Fruit fly (Drosophila melanogaster) whole organism, embryonic: ENCODE data around the gene Rim2.

Experiments used
- Atf3 ChIP-seq: fragments of 200-800 bp; sonication (Bioruptor generic); optimal IDR thresholded peaks from 3 replicates; lab custom pipeline; 2016; ENCODE audit warnings: missing biosample characterization, missing genetic modification characterization
- CG10462 ChIP-seq: fragments of 200-800 bp; sonication (Bioruptor generic); optimal IDR thresholded peaks from 2 replicates; lab custom pipeline; 2016; ENCODE audit warnings: missing biosample characterization, missing genetic modification characterization
- CG11456 ChIP-seq: fragments of 200-800 bp; sonication (Bioruptor generic); IDR thresholded peaks from 3 replicates; pipeline ENCODE4 v1.3.6; 2022; ENCODE audit warnings: missing biosample characterization, missing genetic modification characterization
- CG12236 ChIP-seq: fragments of 200-800 bp; sonication (Bioruptor generic); optimal IDR thresholded peaks from 2 replicates; lab custom pipeline; 2016; ENCODE audit warnings: missing biosample characterization, missing genetic modification characterization
- CG13123 ChIP-seq: fragments of 200-800 bp; sonication (Bioruptor generic); optimal IDR thresholded peaks from 2 replicates; lab custom pipeline; 2016; ENCODE audit warnings: missing biosample characterization, missing genetic modification characterization
- CG15601 ChIP-seq: fragments of 200-800 bp; sonication (Bioruptor generic); optimal IDR thresholded peaks from 3 replicates; lab custom pipeline; 2019; ENCODE audit warnings: missing biosample characterization, mild to moderate bottlenecking, missing genetic modification characterization, moderate library complexity
- CG16863 ChIP-seq: fragments of 200-800 bp; sonication (Bioruptor generic); optimal IDR thresholded peaks from 3 replicates; lab custom pipeline; 2016; ENCODE audit warnings: missing biosample characterization, missing genetic modification characterization
- CG17568 ChIP-seq: fragments of 200-800 bp; sonication (Bioruptor generic); optimal IDR thresholded peaks from 2 replicates; lab custom pipeline; 2018; ENCODE audit warnings: missing biosample characterization, mild to moderate bottlenecking, missing genetic modification characterization, moderate library complexity
- CG18476 ChIP-seq: fragments of 200-800 bp; sonication (Bioruptor generic); optimal IDR thresholded peaks from 2 replicates; lab custom pipeline; 2016; ENCODE audit warnings: missing biosample characterization, mild to moderate bottlenecking, missing genetic modification characterization
- CG18599 ChIP-seq: fragments of 200-800 bp; sonication (Bioruptor generic); optimal IDR thresholded peaks from 3 replicates; lab custom pipeline; 2017; ENCODE audit warnings: missing biosample characterization, missing genetic modification characterization, mild to moderate bottlenecking, moderate library complexity, missing genetic modification reagents
- CG2116 ChIP-seq: fragments of 200-800 bp; sonication (Bioruptor generic); optimal IDR thresholded peaks from 3 replicates; lab custom pipeline; 2018; ENCODE audit warnings: missing biosample characterization, mild to moderate bottlenecking, missing genetic modification characterization
- CG3163 ChIP-seq: fragments of 200-800 bp; sonication (Bioruptor generic); optimal IDR thresholded peaks from 3 replicates; lab custom pipeline; 2016; ENCODE audit warnings: missing biosample characterization, missing genetic modification characterization
- CG4730 ChIP-seq: fragments of 200-800 bp; sonication (Bioruptor generic); IDR thresholded peaks from 2 replicates; pipeline ENCODE4 v1.3.6; 2022; ENCODE audit warnings: missing biosample characterization, missing genetic modification characterization
- CG6654 ChIP-seq: fragments of 200-800 bp; sonication (Bioruptor generic); optimal IDR thresholded peaks from 2 replicates; lab custom pipeline; 2017; ENCODE audit warnings: missing biosample characterization, mild to moderate bottlenecking, missing genetic modification characterization
- CG7372 ChIP-seq: fragments of 200-800 bp; sonication (Bioruptor generic); IDR thresholded peaks from 2 replicates; pipeline ENCODE4 v1.3.6; 2022; ENCODE audit warnings: missing biosample characterization, missing genetic modification characterization
- CG7745 ChIP-seq: fragments of 200-800 bp; sonication (Bioruptor generic); optimal IDR thresholded peaks from 2 replicates; lab custom pipeline; 2018; ENCODE audit warnings: missing biosample characterization, mild to moderate bottlenecking, missing genetic modification characterization, moderate library complexity
- CG8944 ChIP-seq: fragments of 200-800 bp; sonication (Bioruptor generic); optimal IDR thresholded peaks from 3 replicates; lab custom pipeline; 2016; ENCODE audit warnings: missing biosample characterization, missing genetic modification characterization
- Chrac-16 ChIP-seq: fragments of 200-800 bp; sonication (Bioruptor generic); optimal IDR thresholded peaks from 3 replicates; lab custom pipeline; 2016; ENCODE audit warnings: missing biosample characterization, missing genetic modification characterization
- D19A ChIP-seq: fragments of 200-800 bp; optimal IDR thresholded peaks from 3 replicates; lab custom pipeline; 2019; ENCODE audit warnings: missing biosample characterization, mild to moderate bottlenecking, missing genetic modification characterization, moderate library complexity
- H2.0 ChIP-seq: fragments of 200-800 bp; sonication (Bioruptor generic); IDR thresholded peaks from 2 replicates; pipeline ENCODE4 v1.3.6; 2022; ENCODE audit warnings: missing biosample characterization, missing genetic modification characterization
- HLHmδ ChIP-seq: fragments of 200-800 bp; sonication (Bioruptor generic); optimal IDR thresholded peaks from 2 replicates; lab custom pipeline; 2018; ENCODE audit warnings: missing biosample characterization, mild to moderate bottlenecking, missing genetic modification characterization, moderate library complexity
- Hsf ChIP-seq: fragments of 200-800 bp; sonication (Bioruptor generic); optimal IDR thresholded peaks from 3 replicates; lab custom pipeline; 2016; ENCODE audit warnings: missing biosample characterization, missing genetic modification characterization
- MTF-1 ChIP-seq: fragments of 200-800 bp; sonication (Bioruptor generic); optimal IDR thresholded peaks from 2 replicates; lab custom pipeline; 2018; ENCODE audit warnings: missing biosample characterization, mild to moderate bottlenecking, missing genetic modification characterization, borderline replicate concordance
- Oaz ChIP-seq: fragments of 200-800 bp; sonication (Bioruptor generic); IDR thresholded peaks from 2 replicates; pipeline ENCODE4 v1.3.6; 2022; ENCODE audit warnings: missing biosample characterization, missing genetic modification characterization
- Optix ChIP-seq: fragments of 200-800 bp; sonication (Bioruptor generic); IDR thresholded peaks from 3 replicates; pipeline ENCODE4 v1.3.6; 2022; ENCODE audit warnings: missing biosample characterization, missing genetic modification characterization
- Rfx ChIP-seq: fragments of 200-800 bp; sonication (Bioruptor generic); IDR thresholded peaks from 2 replicates; pipeline ENCODE4 v1.3.6; 2022; ENCODE audit warnings: missing biosample characterization, missing genetic modification characterization
- Sin3A ChIP-seq: fragments of >200 bp; optimal IDR thresholded peaks from 2 replicates; lab custom pipeline; 2018
- Usf ChIP-seq: fragments of 200-800 bp; sonication (Bioruptor generic); optimal IDR thresholded peaks from 2 replicates; lab custom pipeline; 2017; ENCODE audit warnings: missing genotype, missing biosample characterization, missing genetic modification characterization
- Xbp1 ChIP-seq: fragments of 200-800 bp; sonication (Bioruptor generic); optimal IDR thresholded peaks from 3 replicates; lab custom pipeline; 2016; ENCODE audit warnings: missing biosample characterization, mild to moderate bottlenecking, missing genetic modification characterization
- YL-1 ChIP-seq: fragments of 200-800 bp; sonication (Bioruptor generic); optimal IDR thresholded peaks from 3 replicates; lab custom pipeline; 2017; ENCODE audit warnings: missing biosample characterization, mild to moderate bottlenecking, missing genetic modification characterization
- abd-A ChIP-seq: fragments of 200-800 bp; sonication (Bioruptor generic); optimal IDR thresholded peaks from 3 replicates; lab custom pipeline; 2019; ENCODE audit warnings: missing biosample characterization, mild to moderate bottlenecking, missing genetic modification characterization, moderate library complexity
- amos ChIP-seq: fragments of 200-800 bp; sonication (Bioruptor generic); IDR thresholded peaks from 2 replicates; pipeline ENCODE4 v1.3.6; 2022; ENCODE audit warnings: missing biosample characterization, missing genetic modification characterization; ENCODE audit not compliant: partially characterized antibody
- aop ChIP-seq: fragments of 200-800 bp; sonication (Bioruptor generic); IDR thresholded peaks from 2 replicates; pipeline ENCODE4 v1.3.6; 2022; ENCODE audit warnings: missing biosample characterization, missing genetic modification characterization
- az2 ChIP-seq: fragments of 200-800 bp; sonication (Bioruptor generic); optimal IDR thresholded peaks from 3 replicates; lab custom pipeline; 2016; ENCODE audit warnings: missing biosample characterization, missing genetic modification characterization
- dm ChIP-seq: fragments of 200-800 bp; sonication (Bioruptor generic); optimal IDR thresholded peaks from 3 replicates; lab custom pipeline; 2016; ENCODE audit warnings: missing biosample characterization, missing genetic modification characterization
- dmrt11E ChIP-seq: fragments of 200-800 bp; sonication (Bioruptor generic); optimal IDR thresholded peaks from 3 replicates; lab custom pipeline; 2018; ENCODE audit warnings: missing biosample characterization, mild to moderate bottlenecking, missing genetic modification characterization, moderate library complexity
- dpn ChIP-seq, 2 experiments: fragments of 200-800 bp; sonication (Bioruptor generic); optimal IDR thresholded peaks; 3 replicates each; lab custom pipeline; 2016; ENCODE audit warnings: missing biosample characterization in 2 of 2, missing genetic modification characterization in 2 of 2
- emc ChIP-seq: fragments of 200-800 bp; sonication (Bioruptor generic); optimal IDR thresholded peaks from 2 replicates; lab custom pipeline; 2016; ENCODE audit warnings: missing biosample characterization, missing genetic modification characterization
- esg ChIP-seq: fragments of 200-800 bp; sonication (Bioruptor generic); conservative IDR thresholded peaks from 2 replicates; pipeline ENCODE4 v1.3.6; 2022; ENCODE audit warnings: missing biosample characterization, missing genetic modification characterization
- hb ChIP-seq: fragments of 200-800 bp; sonication (Bioruptor generic); IDR thresholded peaks from 3 replicates; pipeline ENCODE4 v1.3.6; 2022; ENCODE audit warnings: missing biosample characterization, missing genetic modification characterization; ENCODE audit not compliant: partially characterized antibody
- her ChIP-seq: fragments of 200-800 bp; sonication (Bioruptor generic); optimal IDR thresholded peaks from 2 replicates; lab custom pipeline; 2016; ENCODE audit warnings: missing biosample characterization, missing genetic modification characterization
- jumu ChIP-seq: fragments of 200-800 bp; sonication (Bioruptor generic); optimal IDR thresholded peaks from 3 replicates; lab custom pipeline; 2016; ENCODE audit warnings: missing biosample characterization, missing genetic modification characterization
- ken ChIP-seq: fragments of 200-800 bp; sonication (Bioruptor generic); IDR thresholded peaks from 3 replicates; pipeline ENCODE4 v1.3.6; 2022; ENCODE audit warnings: missing biosample characterization, missing genetic modification characterization
- nmo ChIP-seq: fragments of 200-800 bp; sonication (Bioruptor generic); optimal IDR thresholded peaks from 2 replicates; lab custom pipeline; 2018; ENCODE audit warnings: missing biosample characterization, mild to moderate bottlenecking, missing genetic modification characterization, moderate library complexity
- oc ChIP-seq: fragments of 200-800 bp; sonication (Bioruptor generic); optimal IDR thresholded peaks from 2 replicates; lab custom pipeline; 2018; ENCODE audit warnings: missing biosample characterization, mild to moderate bottlenecking, missing genetic modification characterization, moderate library complexity
- pita ChIP-seq: fragments of 200-800 bp; sonication (Bioruptor generic); optimal IDR thresholded peaks from 2 replicates; lab custom pipeline; 2017; ENCODE audit warnings: missing biosample characterization, mild to moderate bottlenecking, missing genetic modification characterization
- sob ChIP-seq: fragments of 200-800 bp; sonication (Bioruptor generic); IDR thresholded peaks from 2 replicates; pipeline ENCODE4 v1.3.6; 2022; ENCODE audit warnings: missing biosample characterization, missing genetic modification characterization
- stwl ChIP-seq: fragments of 200-800 bp; sonication (Bioruptor generic); optimal IDR thresholded peaks from 3 replicates; lab custom pipeline; 2018; ENCODE audit warnings: missing biosample characterization, mild to moderate bottlenecking, missing genetic modification characterization, moderate library complexity
- zen ChIP-seq: fragments of 200-800 bp; sonication (Bioruptor generic); optimal IDR thresholded peaks from 3 replicates; lab custom pipeline; 2018; ENCODE audit warnings: missing biosample characterization, mild to moderate bottlenecking, missing genetic modification characterization, moderate library complexity

Gene Rim2

DNA sequence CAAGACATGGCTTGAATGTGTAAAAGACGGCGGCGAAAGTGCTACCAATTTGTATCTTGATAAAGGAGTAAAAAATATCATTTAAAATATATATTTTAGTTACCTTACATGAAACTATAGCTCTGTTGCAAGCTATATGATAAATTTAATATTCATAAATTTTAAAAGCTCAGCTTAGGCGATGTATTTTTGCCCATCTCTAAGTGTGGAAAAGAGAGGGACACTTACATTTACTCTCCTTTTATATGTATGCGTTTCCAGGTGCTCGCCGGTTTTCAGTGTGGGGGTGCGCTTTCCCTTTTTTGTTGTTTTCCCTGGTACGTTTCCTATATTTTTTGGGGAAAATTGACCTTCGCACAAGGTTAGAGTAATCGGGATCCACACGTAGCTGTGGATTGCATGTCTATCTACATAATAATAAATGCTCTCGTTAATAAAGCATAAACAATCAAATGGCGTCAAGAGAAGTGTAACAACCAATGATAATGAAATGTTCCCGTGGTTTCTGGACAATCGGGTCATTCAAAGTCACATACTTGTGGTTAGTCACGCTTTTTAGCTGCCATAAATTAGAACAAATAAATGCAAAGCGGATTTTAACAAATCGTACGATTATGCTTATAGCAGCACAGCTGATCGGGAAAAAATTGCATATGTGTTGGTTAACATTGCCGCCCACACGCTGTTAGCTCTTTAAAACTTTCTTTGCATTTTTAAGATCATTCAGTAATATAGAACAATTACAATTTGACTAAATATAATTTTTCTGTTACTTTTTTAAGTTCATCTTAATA, 3.8 kb upstream of the Rim2 start (continued):
- TF ChIP-seq Atf3 (GFP tag; lab: Kevin White, UChicago) (peak; percentile 81), Optix (GFP tag; lab: Robert Waterston, UW) (peak; percentile 94), zen (tag; lab: Kevin White, UChicago) (peak; percentile 78), Oaz (GFP tag; lab: Robert Waterston, UW) (peak; percentile 96), CG18476 (GFP tag; lab: Kevin White, UChicago) (peak; percentile 94), amos (peak; percentile 72; the same call in 1 of the 2 replicates), pita (GFP tag; lab: Kevin White, UChicago) (no peak), CG12236 (peak; percentile 69), Rfx (GFP tag; lab: Robert Waterston, UW) (peak; percentile 98), hb (GFP tag; lab: Robert Waterston, UW) (peak; percentile 80), dpn (GFP tag; optimal IDR thresholded peaks at IDR 0.05; lab: Kevin White, UChicago) (peak; percentile 79 to 98), H2.0 (GFP tag; lab: Robert Waterston, UW) (peak; percentile 94), her (GFP tag; lab: Kevin White, UChicago) (peak; percentile 46), CG3163 (GFP tag; lab: Kevin White, UChicago) (peak; percentile 50), MTF-1 (GFP tag; lab: Kevin White, UChicago) (peak; percentile 69), esg (GFP tag; lab: Robert Waterston, UW) (peak; percentile 96), Hsf (peak; percentile 89), CG4730 (GFP tag; lab: Robert Waterston, UW) (peak; percentile 91), abd-A (tag; lab: Kevin White, UChicago) (peak; percentile 94), sob (peak; percentile 98), Usf (GFP tag; lab: Kevin White, UChicago) (peak; percentile 97), CG7372 (GFP tag; lab: Robert Waterston, UW) (peak; percentile 98), Sin3A (lab: Kevin White, UChicago) (no peak), CG10462 (peak; percentile 86), oc (peak; percentile 97), CG16863 (GFP tag; lab: Kevin White, UChicago) (peak; percentile 84), CG17568 (GFP tag; lab: Kevin White, UChicago) (peak; percentile 97), YL-1 (GFP tag; lab: Kevin White, UChicago) (peak; percentile 98), CG2116 (GFP tag; lab: Kevin White, UChicago) (peak; percentile 87), CG11456 (GFP tag; lab: Robert Waterston, UW) (peak; percentile 97), CG15601 (tag; lab: Kevin White, UChicago) (peak; percentile 98), CG13123 (GFP tag; lab: Kevin White, UChicago) (peak; percentile 92), Chrac-16 (GFP tag; lab: Kevin White, UChicago) (peak; percentile 95), CG18599 (GFP tag; lab: Kevin White, UChicago) (peak; percentile 99), stwl (tag; lab: Kevin White, UChicago) (peak; percentile 33), emc (GFP tag; lab: Kevin White, UChicago) (peak; percentile 68), az2 (peak; percentile 95), aop (GFP tag; lab: Robert Waterston, UW) (peak; percentile 81), dmrt11E (tag; lab: Kevin White, UChicago) (peak; percentile 94), dm (GFP tag; lab: Kevin White, UChicago) (peak; percentile 78), CG6654 (peak; percentile 69), HLHmδ (GFP tag; lab: Kevin White, UChicago) (no peak), CG8944 (GFP tag; lab: Kevin White, UChicago) (peak; percentile 64), nmo (GFP tag; lab: Kevin White, UChicago) (peak; percentile 98), CG7745 (peak; percentile 67), ken (GFP tag; lab: Robert Waterston, UW) (peak; percentile 92; the same call in 2 of the 3 replicates), Xbp1 (GFP tag; lab: Kevin White, UChicago) (peak; percentile 97), D19A (tag; lab: Kevin White, UChicago) (peak; percentile 96), jumu (GFP tag; lab: Kevin White, UChicago) (peak; percentile 86)
